Worm (Caenorhabditis elegans): Measurements from ENCODE around the gene madf-11.

madf-11 gene

ce11 chrIII:5621236-5621635, 17.9 kb upstream of the madf-11 start (continued):
- peak; percentile 56 for TF ChIP-seq nhr-6 (tag; optimal IDR thresholded peaks at IDR 0.05)
- TF ChIP-seq nhr-23 (tag; optimal IDR thresholded peaks at IDR 0.05): no peak
- no peak for TF ChIP-seq nhr-77 (tag; optimal IDR thresholded peaks at IDR 0.05)
- TF ChIP-seq elt-1 (tag; optimal IDR thresholded peaks at IDR 0.05): no peak
- TF ChIP-seq gmeb-1 (tag; optimal IDR thresholded peaks at IDR 0.05): no peak
- TF ChIP-seq ceh-82 (tag; optimal IDR thresholded peaks at IDR 0.05): no peak
- no peak for TF ChIP-seq unc-39 (tag; optimal IDR thresholded peaks at IDR 0.05)
- no peak for TF ChIP-seq dmd-4 (tag; optimal IDR thresholded peaks at IDR 0.05)
- no peak for TF ChIP-seq mab-5 (tag; optimal IDR thresholded peaks at IDR 0.05)
- peak; percentile 84 for TF ChIP-seq nhr-129 (tag; optimal IDR thresholded peaks at IDR 0.05)
- TF ChIP-seq lin-13 (GFP tag; optimal IDR thresholded peaks at IDR 0.05): peak; percentile 58
- TF ChIP-seq alr-1 (tag; optimal IDR thresholded peaks at IDR 0.05): no peak
- TF ChIP-seq ceh-16 (tag; optimal IDR thresholded peaks at IDR 0.05): no peak
- TF ChIP-seq aly-2 (tag; optimal IDR thresholded peaks at IDR 0.05): no peak
- peak; percentile 7 for TF ChIP-seq Y55F3AM.14 (GFP tag; optimal IDR thresholded peaks at IDR 0.05)
- TF ChIP-seq nhr-25 (tag; optimal IDR thresholded peaks at IDR 0.05): peak; percentile 44
- no peak for TF ChIP-seq R02D3.7 (tag; optimal IDR thresholded peaks at IDR 0.05)
- peak; percentile 39 for TF ChIP-seq snpc-4 (tag; optimal IDR thresholded peaks at IDR 0.05)
- no peak for TF ChIP-seq nhr-11 (tag; optimal IDR thresholded peaks at IDR 0.05)

ce11 chrIII:5620186-5620585, 16.9 kb upstream of the madf-11 start:
- TF ChIP-seq ztf-4 (tag; optimal IDR thresholded peaks at IDR 0.05) (peak; percentile 4), egl-27 (tag; optimal IDR thresholded peaks at IDR 0.05) (no peak)

ce11 chrIII:5615675-5616074, 12.4 kb upstream of the madf-11 start:
- TF ChIP-seq ama-1 (optimal IDR thresholded peaks at IDR 0.05) (no peak), nhr-237 (tag; optimal IDR thresholded peaks at IDR 0.05) (no peak), nhr-77 (tag; optimal IDR thresholded peaks at IDR 0.05) (no peak), ztf-11 (tag; optimal IDR thresholded peaks at IDR 0.05) (no peak), nhr-10 (tag; optimal IDR thresholded peaks at IDR 0.05) (no peak), fos-1 (tag; optimal IDR thresholded peaks at IDR 0.05) (no peak), nhr-23 (tag; optimal IDR thresholded peaks at IDR 0.05) (no peak), nhr-12 (tag; optimal IDR thresholded peaks at IDR 0.05) (no peak), crh-2 (tag; optimal IDR thresholded peaks at IDR 0.05) (no peak), elt-1 (tag; optimal IDR thresholded peaks at IDR 0.05) (no peak), lin-13 (GFP tag; optimal IDR thresholded peaks at IDR 0.05) (no peak), unc-39 (tag; optimal IDR thresholded peaks at IDR 0.05) (no peak), dmd-4 (tag; optimal IDR thresholded peaks at IDR 0.05) (no peak), ZK546.5 (tag; optimal IDR thresholded peaks at IDR 0.05) (no peak), nhr-11 (tag; optimal IDR thresholded peaks at IDR 0.05) (no peak), nhr-129 (tag; optimal IDR thresholded peaks at IDR 0.05) (no peak), alr-1 (tag; optimal IDR thresholded peaks at IDR 0.05) (no peak), elt-3 (tag; optimal IDR thresholded peaks at IDR 0.05) (no peak), sma-9 (GFP tag; optimal IDR thresholded peaks at IDR 0.05) (no peak), sma-9 (tag; optimal IDR thresholded peaks at IDR 0.05) (no peak)

ce11 chrIII:5614648-5615047, 11.4 kb upstream of the madf-11 start, which contains the start of gene basl-1:
basl-1 (plus strand) TSS chrIII:5614948.
- no peak for TF ChIP-seq ceh-82 (tag; optimal IDR thresholded peaks at IDR 0.05)
- no peak for TF ChIP-seq blmp-1 (tag; optimal IDR thresholded peaks at IDR 0.05; ENCODE audit: insufficient read depth)
- no peak for TF ChIP-seq elt-1 (tag; optimal IDR thresholded peaks at IDR 0.05)
- no peak for TF ChIP-seq aly-2 (tag; optimal IDR thresholded peaks at IDR 0.05)
- TF ChIP-seq crh-2 (tag; optimal IDR thresholded peaks at IDR 0.05): no peak
- no peak for TF ChIP-seq ceh-16 (tag; optimal IDR thresholded peaks at IDR 0.05)
- no peak for TF ChIP-seq peb-1 (tag; optimal IDR thresholded peaks at IDR 0.05)
- no peak for TF ChIP-seq unc-55 (GFP tag; optimal IDR thresholded peaks at IDR 0.05)
- no peak for TF ChIP-seq nhr-10 (tag; optimal IDR thresholded peaks at IDR 0.05)
- TF ChIP-seq nhr-237 (tag; optimal IDR thresholded peaks at IDR 0.05): no peak
- no peak for TF ChIP-seq mbf-1 (tag; optimal IDR thresholded peaks at IDR 0.05)
- no peak for TF ChIP-seq F13H6.1 (tag; optimal IDR thresholded peaks at IDR 0.05)
- TF ChIP-seq snpc-4 (tag; optimal IDR thresholded peaks at IDR 0.05): no peak
- TF ChIP-seq ama-1 (optimal IDR thresholded peaks at IDR 0.05): no peak
- TF ChIP-seq mdl-1 (tag; optimal IDR thresholded peaks at IDR 0.05): no peak

Data from whole organism, L2 larva.